Fruit fly (Drosophila melanogaster) whole organism, wandering third instar larva: ENCODE measurements around the gene PTPMT1.

ENCODE experiments used
- Abd-B ChIP-seq: fragments of >200 bp; optimal IDR thresholded peaks from 2 replicates; lab custom pipeline; 2017; ENCODE audit warnings: missing biosample characterization, missing genetic modification characterization
- Hr78 ChIP-seq: fragments of >200 bp; optimal IDR thresholded peaks from 2 replicates; lab custom pipeline; 2017; ENCODE audit warnings: missing biosample characterization, missing genetic modification characterization
- Myc ChIP-seq: fragments of >200 bp; optimal IDR thresholded peaks from 2 replicates; lab custom pipeline; 2017
- N ChIP-seq: fragments of >200 bp; optimal IDR thresholded peaks from 2 replicates; lab custom pipeline; 2018; ENCODE audit warnings: missing biosample characterization, missing external identifiers, missing genetic modification characterization
- OdsH ChIP-seq: fragments of 200-800 bp; sonication (Bioruptor generic); optimal IDR thresholded peaks from 2 replicates; lab custom pipeline; 2016; ENCODE audit warnings: missing biosample characterization, mild to moderate bottlenecking, missing genetic modification characterization
- Sp1 ChIP-seq: fragments of 200-800 bp; sonication (Bioruptor generic); optimal IDR thresholded peaks from 3 replicates; lab custom pipeline; 2019; ENCODE audit warnings: missing biosample characterization, mild to moderate bottlenecking, missing genetic modification characterization, moderate library complexity
- br ChIP-seq: fragments of 200-800 bp; sonication (Bioruptor generic); optimal IDR thresholded peaks from 2 replicates; lab custom pipeline; 2016; ENCODE audit warnings: missing biosample characterization, missing genetic modification characterization
- brk ChIP-seq: fragments of 200-800 bp; sonication (Bioruptor generic); optimal IDR thresholded peaks from 2 replicates; lab custom pipeline; 2016; ENCODE audit warnings: missing biosample characterization, mild to moderate bottlenecking, missing genetic modification characterization
- ey ChIP-seq: fragments of 200-800 bp; sonication (Bioruptor generic); optimal IDR thresholded peaks from 2 replicates; lab custom pipeline; 2016; ENCODE audit warnings: missing biosample characterization, missing genetic modification characterization
- h ChIP-seq: fragments of 200-800 bp; sonication (Bioruptor generic); optimal IDR thresholded peaks from 3 replicates; lab custom pipeline; 2016; ENCODE audit warnings: missing biosample characterization, mild to moderate bottlenecking, missing genetic modification characterization
- lola ChIP-seq: fragments of >200 bp; optimal IDR thresholded peaks from 2 replicates; lab custom pipeline; 2017; ENCODE audit warnings: missing biosample characterization, missing genetic modification characterization
- rgr ChIP-seq: fragments of 200-800 bp; sonication (Bioruptor generic); optimal IDR thresholded peaks from 3 replicates; lab custom pipeline; 2016; ENCODE audit warnings: missing biosample characterization, mild to moderate bottlenecking, missing genetic modification characterization
- usp ChIP-seq: fragments of >200 bp; optimal IDR thresholded peaks from 2 replicates; lab custom pipeline; 2017; ENCODE audit warnings: missing biosample characterization, missing genetic modification characterization

- TF ChIP-seq lola (GFP tag; lab: Kevin White, UChicago) (no peak), Myc (no peak), OdsH (no peak), brk (GFP tag; lab: Kevin White, UChicago) (no peak), Abd-B (no peak), N (GFP tag; lab: Kevin White, UChicago) (no peak), br (GFP tag; lab: Kevin White, UChicago) (no peak), rgr (GFP tag; lab: Kevin White, UChicago) (no peak), ey (no peak), Hr78 (GFP tag; lab: Kevin White, UChicago) (no peak), h (GFP tag; lab: Kevin White, UChicago) (no peak), Sp1 (GFP tag; lab: Kevin White, UChicago) (no peak), usp (no peak)
Observed at dm6 chr3R:23727657-23728056, 30.5 kb upstream of the PTPMT1 start.
